Fruit fly (Drosophila melanogaster) whole organism, embryonic: ENCODE data around the gene kay.

Source experiments
- BEAF-32 ChIP-seq: fragments of 200-800 bp; sonication (Bioruptor generic); optimal IDR thresholded peaks from 3 replicates; lab custom pipeline; 2017; ENCODE audit warnings: missing biosample characterization, missing genetic modification characterization, mild to moderate bottlenecking, moderate library complexity, missing genetic modification reagents
- CG1024 ChIP-seq: fragments of 200-800 bp; sonication (Bioruptor generic); IDR thresholded peaks from 2 replicates; pipeline ENCODE4 v1.3.6; 2022; ENCODE audit warnings: missing biosample characterization, missing genetic modification characterization
- CG10366 ChIP-seq: fragments of 200-800 bp; sonication (Bioruptor generic); IDR thresholded peaks from 2 replicates; pipeline ENCODE4 v1.3.6; 2022; ENCODE audit warnings: missing biosample characterization, missing genetic modification characterization
- CG11560 ChIP-seq: fragments of 200-800 bp; sonication (Bioruptor generic); IDR thresholded peaks from 3 replicates; pipeline ENCODE4 v1.3.6; 2022; ENCODE audit warnings: missing biosample characterization, missing genetic modification characterization
- CG12769 ChIP-seq: fragments of 200-800 bp; sonication (Bioruptor generic); optimal IDR thresholded peaks from 2 replicates; lab custom pipeline; 2019; ENCODE audit warnings: missing biosample characterization, mild to moderate bottlenecking, missing genetic modification characterization, moderate library complexity
- CG14667 ChIP-seq: fragments of 200-800 bp; sonication (Bioruptor generic); IDR thresholded peaks from 2 replicates; pipeline ENCODE4 v1.3.6; 2022; ENCODE audit warnings: missing biosample characterization, missing genetic modification characterization
- CG14860 ChIP-seq: fragments of 200-800 bp; sonication (Bioruptor generic); IDR thresholded peaks from 3 replicates; pipeline ENCODE4 v1.3.6; 2022; ENCODE audit warnings: missing biosample characterization, missing genetic modification characterization; ENCODE audit not compliant: partially characterized antibody
- CG15073 ChIP-seq: fragments of 200-800 bp; sonication (Bioruptor generic); optimal IDR thresholded peaks from 2 replicates; lab custom pipeline; 2016; ENCODE audit warnings: missing biosample characterization, missing genetic modification characterization
- CG15601 ChIP-seq: fragments of 200-800 bp; sonication (Bioruptor generic); optimal IDR thresholded peaks from 3 replicates; lab custom pipeline; 2019; ENCODE audit warnings: missing biosample characterization, mild to moderate bottlenecking, missing genetic modification characterization, moderate library complexity
- CG1647 ChIP-seq: fragments of 200-800 bp; sonication (Bioruptor generic); optimal IDR thresholded peaks from 3 replicates; lab custom pipeline; 2016; ENCODE audit warnings: missing biosample characterization, missing genetic modification characterization
- CG16863 ChIP-seq: fragments of 200-800 bp; sonication (Bioruptor generic); optimal IDR thresholded peaks from 3 replicates; lab custom pipeline; 2016; ENCODE audit warnings: missing biosample characterization, missing genetic modification characterization
- CG17829 ChIP-seq: fragments of 200-800 bp; optimal IDR thresholded peaks from 2 replicates; lab custom pipeline; 2019; ENCODE audit warnings: missing biosample characterization, mild to moderate bottlenecking, missing genetic modification characterization, moderate library complexity
- CG18619 ChIP-seq: fragments of 200-800 bp; sonication (Bioruptor generic); optimal IDR thresholded peaks from 3 replicates; lab custom pipeline; 2017; ENCODE audit warnings: missing biosample characterization, mild to moderate bottlenecking, missing genetic modification characterization
- CG4404 ChIP-seq: fragments of 200-800 bp; sonication (Bioruptor generic); IDR thresholded peaks from 2 replicates; pipeline ENCODE4 v1.3.6; 2022; ENCODE audit warnings: missing biosample characterization, missing genetic modification characterization
- CG4707 ChIP-seq: fragments of 200-800 bp; sonication (Bioruptor generic); optimal IDR thresholded peaks from 2 replicates; lab custom pipeline; 2018; ENCODE audit warnings: missing biosample characterization, mild to moderate bottlenecking, missing genetic modification characterization, moderate library complexity
- CG9876 ChIP-seq: fragments of 200-800 bp; sonication (Bioruptor generic); optimal IDR thresholded peaks from 2 replicates; lab custom pipeline; 2016; ENCODE audit warnings: missing biosample characterization, missing genetic modification characterization
- Dfd ChIP-seq, 2 experiments: fragments of >200 bp; optimal IDR thresholded peaks; 2 replicates each; lab custom pipeline; 2017; ENCODE audit warnings: missing biosample characterization in 2 of 2, missing genetic modification characterization in 2 of 2
- Dp ChIP-seq: fragments of 200-800 bp; sonication (Bioruptor generic); optimal IDR thresholded peaks from 2 replicates; lab custom pipeline; 2018; ENCODE audit warnings: missing biosample characterization, mild to moderate bottlenecking, missing genetic modification characterization, moderate library complexity
- ERR ChIP-seq: fragments of 200-800 bp; sonication (Bioruptor generic); optimal IDR thresholded peaks from 2 replicates; lab custom pipeline; 2016; ENCODE audit warnings: missing biosample characterization, missing genetic modification characterization
- HLH3B ChIP-seq: fragments of 200-800 bp; sonication (Bioruptor generic); IDR thresholded peaks from 2 replicates; pipeline ENCODE4 v1.3.6; 2022; ENCODE audit warnings: missing biosample characterization, missing genetic modification characterization
- Opbp ChIP-seq: fragments of 200-800 bp; sonication (Bioruptor generic); IDR thresholded peaks from 3 replicates; pipeline ENCODE4 v1.3.6; 2022; ENCODE audit warnings: missing biosample characterization, missing genetic modification characterization; ENCODE audit not compliant: partially characterized antibody
- Sox100B ChIP-seq: fragments of 200-800 bp; sonication (Bioruptor generic); optimal IDR thresholded peaks from 3 replicates; lab custom pipeline; 2018; ENCODE audit warnings: missing biosample characterization, mild to moderate bottlenecking, missing genetic modification characterization
- Sox102F ChIP-seq: fragments of 200-800 bp; sonication (Bioruptor generic); optimal IDR thresholded peaks from 2 replicates; lab custom pipeline; 2018; ENCODE audit warnings: missing biosample characterization, mild to moderate bottlenecking, missing genetic modification characterization, moderate library complexity
- bcd ChIP-seq: fragments of 200-800 bp; sonication (Bioruptor generic); optimal IDR thresholded peaks from 2 replicates; lab custom pipeline; 2017; ENCODE audit warnings: missing biosample characterization, mild to moderate bottlenecking, missing genetic modification characterization
- bigmax ChIP-seq: fragments of 200-800 bp; sonication (Bioruptor generic); optimal IDR thresholded peaks from 2 replicates; lab custom pipeline; 2018; ENCODE audit warnings: missing biosample characterization, mild to moderate bottlenecking, missing genetic modification characterization
- bsh ChIP-seq, 2 experiments: fragments of 200-800 bp; sonication (Bioruptor generic); optimal IDR thresholded peaks; 2 replicates each; lab custom pipeline; 2017 to 2018; ENCODE audit warnings: mild to moderate bottlenecking in 2 of 2, missing biosample characterization in 2 of 2, missing genetic modification characterization in 2 of 2, moderate library complexity in 1 of 2
- crc ChIP-seq: fragments of 200-800 bp; sonication (Bioruptor generic); optimal IDR thresholded peaks from 2 replicates; lab custom pipeline; 2016; ENCODE audit warnings: missing biosample characterization, missing genetic modification characterization
- croc ChIP-seq: fragments of 200-800 bp; sonication (Bioruptor generic); conservative IDR thresholded peaks from 3 replicates; pipeline ENCODE4 v1.3.6; 2022; ENCODE audit warnings: missing biosample characterization, missing genetic modification characterization
- crol ChIP-seq: fragments of 200-800 bp; sonication (Bioruptor generic); IDR thresholded peaks from 2 replicates; pipeline ENCODE4 v1.3.6; 2022; ENCODE audit warnings: missing biosample characterization, missing genetic modification characterization
- cwo ChIP-seq: fragments of 200-800 bp; sonication (Bioruptor generic); optimal IDR thresholded peaks from 3 replicates; lab custom pipeline; 2017; ENCODE audit warnings: missing biosample characterization, missing genetic modification characterization, mild to moderate bottlenecking, moderate library complexity, missing genetic modification reagents
- eve ChIP-seq, 2 experiments: fragments of >200 bp; optimal IDR thresholded peaks; 2 replicates each; lab custom pipeline; 2017; ENCODE audit warnings: missing biosample characterization in 2 of 2, missing genetic modification characterization in 2 of 2
- fd102C ChIP-seq: fragments of 200-800 bp; sonication (Bioruptor generic); optimal IDR thresholded peaks from 2 replicates; lab custom pipeline; 2018; ENCODE audit warnings: missing biosample characterization, mild to moderate bottlenecking, missing genetic modification characterization, moderate library complexity
- hb ChIP-seq: fragments of 200-800 bp; sonication (Bioruptor generic); IDR thresholded peaks from 3 replicates; pipeline ENCODE4 v1.3.6; 2022; ENCODE audit warnings: missing biosample characterization, missing genetic modification characterization; ENCODE audit not compliant: partially characterized antibody
- hbn ChIP-seq: fragments of 200-800 bp; sonication (Bioruptor generic); IDR thresholded peaks from 2 replicates; pipeline ENCODE4 v1.3.6; 2022; ENCODE audit warnings: missing biosample characterization, missing genetic modification characterization; ENCODE audit not compliant: partially characterized antibody
- her ChIP-seq: fragments of 200-800 bp; sonication (Bioruptor generic); optimal IDR thresholded peaks from 2 replicates; lab custom pipeline; 2016; ENCODE audit warnings: missing biosample characterization, missing genetic modification characterization
- ken ChIP-seq: fragments of 200-800 bp; sonication (Bioruptor generic); IDR thresholded peaks from 3 replicates; pipeline ENCODE4 v1.3.6; 2022; ENCODE audit warnings: missing biosample characterization, missing genetic modification characterization
- pita ChIP-seq: fragments of 200-800 bp; sonication (Bioruptor generic); optimal IDR thresholded peaks from 2 replicates; lab custom pipeline; 2017; ENCODE audit warnings: missing biosample characterization, mild to moderate bottlenecking, missing genetic modification characterization
- pros ChIP-seq: fragments of 200-800 bp; sonication (Bioruptor generic); optimal IDR thresholded peaks from 3 replicates; lab custom pipeline; 2019; ENCODE audit warnings: missing biosample characterization, mild to moderate bottlenecking, missing genetic modification characterization, moderate library complexity
- repo ChIP-seq: fragments of 200-800 bp; sonication (Bioruptor generic); optimal IDR thresholded peaks from 2 replicates; lab custom pipeline; 2016; ENCODE audit warnings: missing biosample characterization, missing genetic modification characterization
- ro ChIP-seq: fragments of 200-800 bp; sonication (Bioruptor generic); IDR thresholded peaks from 2 replicates; pipeline ENCODE4 v1.3.6; 2022; ENCODE audit warnings: missing biosample characterization, missing genetic modification characterization
- row ChIP-seq: fragments of 200-800 bp; sonication (Bioruptor generic); IDR thresholded peaks from 3 replicates; pipeline ENCODE4 v1.3.6; 2022; ENCODE audit warnings: missing biosample characterization, missing genetic modification characterization
- scrt ChIP-seq: fragments of 200-800 bp; sonication (Bioruptor generic); optimal IDR thresholded peaks from 2 replicates; lab custom pipeline; 2018; ENCODE audit warnings: missing biosample characterization, mild to moderate bottlenecking, missing genetic modification characterization, moderate library complexity
- sim ChIP-seq: fragments of 200-800 bp; sonication (Bioruptor generic); IDR thresholded peaks from 2 replicates; pipeline ENCODE4 v1.3.6; 2022; ENCODE audit warnings: missing biosample characterization, missing genetic modification characterization
- ssp ChIP-seq: fragments of 200-800 bp; sonication (Bioruptor generic); IDR thresholded peaks from 2 replicates; pipeline ENCODE4 v1.3.6; 2022; ENCODE audit warnings: missing biosample characterization, missing genetic modification characterization
- sug ChIP-seq: fragments of 200-800 bp; optimal IDR thresholded peaks from 2 replicates; lab custom pipeline; 2019; ENCODE audit warnings: missing biosample characterization, mild to moderate bottlenecking, missing genetic modification characterization, moderate library complexity
- ttk ChIP-seq: fragments of 200-800 bp; sonication (Bioruptor generic); IDR thresholded peaks from 2 replicates; pipeline ENCODE4 v2.1.2; 2022; ENCODE audit warnings: missing biosample characterization, missing genetic modification characterization
- twi ChIP-seq: fragments of 200-800 bp; optimal IDR thresholded peaks from 2 replicates; lab custom pipeline; 2019; ENCODE audit warnings: missing biosample characterization, mild to moderate bottlenecking, missing genetic modification characterization, moderate library complexity
- unc-4 ChIP-seq: fragments of 200-800 bp; sonication (Bioruptor generic); IDR thresholded peaks from 2 replicates; pipeline ENCODE4 v1.3.6; 2022; ENCODE audit warnings: missing biosample characterization, missing genetic modification characterization; ENCODE audit not compliant: partially characterized antibody
- yki ChIP-seq: fragments of >200 bp; optimal IDR thresholded peaks from 3 replicates; lab custom pipeline; 2018
- z ChIP-seq: fragments of 200-800 bp; sonication (Bioruptor generic); IDR thresholded peaks from 3 replicates; pipeline ENCODE4 v1.3.6; 2022; ENCODE audit warnings: missing biosample characterization, missing genetic modification characterization

Gene kay

dm6 chr3R:29802753-29803313 lies 37.0 kb downstream of the kay start, which contains the start of the genes Etfb and CG7789 (continued):
- TF ChIP-seq z (0 out of 3 replicates have a peak, but pooled peaks have one; percentile 6), Sox102F (GFP tag; lab: Kevin White, UChicago) (no peak), HLH3B (peak; percentile 67), Dfd (GFP tag; optimal IDR thresholded peaks at IDR 0.05; lab: Kevin White, UChicago) (no peak), CG11560 (tag; lab: Robert Waterston, UW) (peak; percentile 35; the same call in 1 of the 3 replicates), crol (GFP tag; lab: Robert Waterston, UW) (peak; percentile 98), ken (peak; percentile 78), bigmax (GFP tag; lab: Kevin White, UChicago) (no peak), CG14860 (GFP tag; lab: Robert Waterston, UW) (peak; percentile 70), pros (GFP tag; lab: Kevin White, UChicago) (no peak), ttk (GFP tag; lab: Robert Waterston, UW) (peak; percentile 74), sug (no peak), cwo (GFP tag; lab: Kevin White, UChicago) (no peak), CG16863 (GFP tag; lab: Kevin White, UChicago) (peak; percentile 64), bcd (GFP tag; lab: Kevin White, UChicago) (peak; percentile 70), CG15073 (GFP tag; lab: Kevin White, UChicago) (no peak), ssp (peak; percentile 58), CG9876 (peak; percentile 37), pita (GFP tag; lab: Kevin White, UChicago) (no peak), CG10366 (peak; percentile 78), repo (GFP tag; lab: Kevin White, UChicago) (peak; percentile 54), hbn (GFP tag; lab: Robert Waterston, UW) (peak; percentile 87), CG1024 (peak; percentile 43; the same call in 1 of the 2 replicates), CG14667 (GFP tag; lab: Robert Waterston, UW) (peak; percentile 36), crc (no peak), CG12769 (tag; lab: Kevin White, UChicago) (no peak), CG18619 (peak; percentile 72), yki (no peak), unc-4 (GFP tag; lab: Robert Waterston, UW) (peak; percentile 88), row (GFP tag; lab: Robert Waterston, UW) (peak; percentile 93), CG17829 (tag; lab: Kevin White, UChicago) (peak; percentile 70), CG15601 (tag; lab: Kevin White, UChicago) (no peak), her (GFP tag; lab: Kevin White, UChicago) (peak; percentile 73), Opbp (GFP tag; lab: Robert Waterston, UW) (peak; percentile 79), croc (peak; percentile 65), ro (GFP tag; lab: Robert Waterston, UW) (no peak), Sox100B (no peak), CG4404 (GFP tag; lab: Robert Waterston, UW) (peak; percentile 70), scrt (GFP tag; lab: Kevin White, UChicago) (peak; percentile 81), BEAF-32 (GFP tag; lab: Kevin White, UChicago) (peak; percentile 92), bsh (GFP tag; optimal IDR thresholded peaks at IDR 0.05; lab: Kevin White, UChicago) (peak; percentile 67 to 96), twi (tag; lab: Kevin White, UChicago) (peak; percentile 52), CG1647 (GFP tag; lab: Kevin White, UChicago) (peak; percentile 65), eve (GFP tag; optimal IDR thresholded peaks at IDR 0.05; lab: Kevin White, UChicago) (no peak), CG4707 (no peak), ERR (GFP tag; lab: Kevin White, UChicago) (peak; percentile 29), fd102C (no peak), sim (no peak), hb (GFP tag; lab: Robert Waterston, UW) (0 out of 3 replicates have a peak, but pooled peaks have one; percentile 62), Dp (GFP tag; lab: Kevin White, UChicago) (peak; percentile 56)
